Fruit fly (Drosophila melanogaster): ENCODE measurements around the gene CG11714.

The CG11714 gene

DNA sequence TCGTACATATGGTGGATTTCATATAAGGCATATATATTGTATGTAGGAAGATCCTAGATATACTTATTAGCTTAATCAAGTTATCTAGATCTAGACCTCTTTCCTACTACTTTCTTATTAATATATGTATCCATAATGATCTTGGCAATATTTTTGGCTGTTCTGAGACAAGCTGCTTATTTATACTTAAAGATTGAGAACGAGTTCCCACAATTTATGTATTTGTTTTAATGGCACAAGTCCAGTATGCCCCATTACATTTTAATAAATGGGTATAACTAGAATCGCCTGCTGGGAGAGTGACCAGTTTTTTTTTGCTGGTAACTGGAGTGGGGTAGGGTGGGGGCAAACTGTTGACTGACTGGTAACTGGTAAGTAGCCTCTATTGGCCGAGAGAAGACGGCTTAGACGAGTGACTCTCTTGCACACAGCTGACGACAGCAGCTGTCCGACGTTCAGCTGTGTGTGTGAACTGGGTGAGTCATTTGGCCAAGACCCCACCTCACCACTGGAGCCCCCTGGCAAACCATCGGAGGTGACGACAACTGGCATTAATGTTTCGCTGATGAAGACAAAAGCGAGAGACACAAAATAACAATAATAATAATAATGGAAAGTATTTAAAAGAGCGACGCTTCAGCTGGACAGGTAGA is 14.4 kb upstream of the CG11714 start (continued):
- TF ChIP-seq CG6791 (GFP tag; IDR thresholded peaks at IDR 0.05; ENCODE audit: partially characterized antibody) = 0 out of 3 replicates have a peak, but pooled peaks have one; percentile 8
- TF ChIP-seq prd (optimal IDR thresholded peaks at IDR 0.05) = no peak
- no peak for TF ChIP-seq prd (GFP tag; IDR thresholded peaks at IDR 0.05)
- no peak for TF ChIP-seq CG11247 (GFP tag; IDR thresholded peaks at IDR 0.05)
- peak; percentile 36 for TF ChIP-seq CG13894 (tag; optimal IDR thresholded peaks at IDR 0.05)
- TF ChIP-seq gcm (GFP tag; optimal IDR thresholded peaks at IDR 0.05) = no peak
- TF ChIP-seq run (tag; optimal IDR thresholded peaks at IDR 0.05) = no peak
- no peak for TF ChIP-seq CG1603 (tag; optimal IDR thresholded peaks at IDR 0.05)
- TF ChIP-seq fd96Cb (tag; optimal IDR thresholded peaks at IDR 0.05) = no peak
- no peak for TF ChIP-seq pum (GFP tag; optimal IDR thresholded peaks at IDR 0.05)
- TF ChIP-seq CG10274 (GFP tag; optimal IDR thresholded peaks at IDR 0.05) = no peak
- TF ChIP-seq CG17912 (GFP tag; optimal IDR thresholded peaks at IDR 0.05) = no peak
- TF ChIP-seq fru (optimal IDR thresholded peaks at IDR 0.05) = no peak
- peak; percentile 3 for TF ChIP-seq sens (GFP tag)
- no peak for TF ChIP-seq CG6175 (GFP tag; IDR thresholded peaks at IDR 0.05)
- TF ChIP-seq mirr (GFP tag; optimal IDR thresholded peaks at IDR 0.05) = no peak
- TF ChIP-seq bcd (GFP tag; optimal IDR thresholded peaks at IDR 0.05) = peak; percentile 2
- TF ChIP-seq CG33213 (GFP tag; optimal IDR thresholded peaks at IDR 0.05) = no peak
- TF ChIP-seq wdn (GFP tag; IDR thresholded peaks at IDR 0.05) = no peak
- no peak for TF ChIP-seq ase (GFP tag; IDR thresholded peaks at IDR 0.05)
- no peak for TF ChIP-seq CG4424 (GFP tag; optimal IDR thresholded peaks at IDR 0.05)
- no peak for TF ChIP-seq grn (GFP tag; optimal IDR thresholded peaks at IDR 0.05)
- no peak for TF ChIP-seq CG7839 (tag; optimal IDR thresholded peaks at IDR 0.05)
- TF ChIP-seq ERR (GFP tag; optimal IDR thresholded peaks at IDR 0.05) = no peak
- TF ChIP-seq knrl (GFP tag; IDR thresholded peaks at IDR 0.05; ENCODE audit: partially characterized antibody) = no peak
- TF ChIP-seq gfzf (GFP tag; optimal IDR thresholded peaks at IDR 0.05) = no peak
- no peak for TF ChIP-seq BEAF-32 (GFP tag; optimal IDR thresholded peaks at IDR 0.05)
- no peak for TF ChIP-seq eve (GFP tag; optimal IDR thresholded peaks at IDR 0.05)
- no peak for TF ChIP-seq Asciz (GFP tag; optimal IDR thresholded peaks at IDR 0.05)
- TF ChIP-seq Atf6 (GFP tag; IDR thresholded peaks at IDR 0.05) = no peak
- no peak for TF ChIP-seq CG4730 (GFP tag; IDR thresholded peaks at IDR 0.05)
- TF ChIP-seq CG12236 (GFP tag; optimal IDR thresholded peaks at IDR 0.05) = no peak
- no peak for TF ChIP-seq CG17359 (tag; optimal IDR thresholded peaks at IDR 0.05)
- TF ChIP-seq abd-A (tag; optimal IDR thresholded peaks at IDR 0.05) = peak; percentile 62
- no peak for TF ChIP-seq CG7556 (GFP tag; optimal IDR thresholded peaks at IDR 0.05)
- TF ChIP-seq nau (GFP tag; optimal IDR thresholded peaks at IDR 0.05) = no peak
- TF ChIP-seq chn (GFP tag; optimal IDR thresholded peaks at IDR 0.05) = no peak
- peak; percentile 16; the same call in 1 of the 2 replicates for TF ChIP-seq Xrp1 (GFP tag; IDR thresholded peaks at IDR 0.05)
- no peak for TF ChIP-seq Dll (GFP tag; IDR thresholded peaks at IDR 0.05; ENCODE audit: partially characterized antibody)
- TF ChIP-seq Rx (GFP tag; IDR thresholded peaks at IDR 0.05) = no peak
- no peak for TF ChIP-seq vnd (GFP tag; IDR thresholded peaks at IDR 0.05; ENCODE audit: partially characterized antibody)
- peak; percentile 47 for TF ChIP-seq NFAT (GFP tag; IDR thresholded peaks at IDR 0.05)
- no peak for TF ChIP-seq insv (GFP tag; optimal IDR thresholded peaks at IDR 0.05)
- TF ChIP-seq sima (GFP tag; optimal IDR thresholded peaks at IDR 0.05) = no peak
- no peak for TF ChIP-seq CG7271 (tag; optimal IDR thresholded peaks at IDR 0.05)
- peak; percentile 55; the same call in 2 of the 3 replicates for TF ChIP-seq ci (GFP tag; IDR thresholded peaks at IDR 0.05)
- TF ChIP-seq CG6272 (GFP tag; IDR thresholded peaks at IDR 0.05) = no peak
- no peak for TF ChIP-seq Dip3 (GFP tag; optimal IDR thresholded peaks at IDR 0.05)
- TF ChIP-seq CG3163 (GFP tag; optimal IDR thresholded peaks at IDR 0.05) = no peak
- TF ChIP-seq sob (GFP tag; IDR thresholded peaks at IDR 0.05) = no peak
- no peak for TF ChIP-seq CG30020 (tag; optimal IDR thresholded peaks at IDR 0.05)
